Worm (Caenorhabditis elegans) whole organism, late embryonic: ENCODE measurements around the gene str-31.

ENCODE experiments used
- C08G9.2 ChIP-seq: sonication (generic microtip); optimal IDR thresholded peaks from 2 replicates; lab custom pipeline; 2016; ENCODE audit warnings: mild to moderate bottlenecking, missing genetic modification characterization, moderate library complexity, missing compliant biosample characterization
- C38D4.7 ChIP-seq: fragments of 200-800 bp; sonication (Bioruptor generic); optimal IDR thresholded peaks from 2 replicates; lab custom pipeline; 2018; ENCODE audit warnings: mild to moderate bottlenecking, missing genetic modification characterization, moderate library complexity, missing compliant biosample characterization
- K09A11.1 ChIP-seq: sonication (generic microtip); optimal IDR thresholded peaks from 2 replicates; lab custom pipeline; 2017; ENCODE audit warnings: antibody characterized with exemption, mild to moderate bottlenecking, missing genetic modification characterization, missing compliant biosample characterization; ENCODE audit not compliant: insufficient read depth
- T23F11.4 ChIP-seq: fragments of 200-800 bp; sonication (Bioruptor generic); optimal IDR thresholded peaks from 2 replicates; lab custom pipeline; 2018; ENCODE audit warnings: mild to moderate bottlenecking, missing genetic modification characterization, missing compliant biosample characterization
- Y22D7AL.16 ChIP-seq: sonication (generic microtip); optimal IDR thresholded peaks from 2 replicates; lab custom pipeline; 2016; ENCODE audit warnings: missing genetic modification characterization, missing compliant biosample characterization
- ahr-1 ChIP-seq: sonication (generic microtip); optimal IDR thresholded peaks from 2 replicates; lab custom pipeline; 2016; ENCODE audit warnings: missing genetic modification characterization, missing compliant biosample characterization
- ama-1 ChIP-seq: fragments of 150-350 bp; optimal IDR thresholded peaks from 2 replicates; lab custom pipeline; 2014
- ceh-14 ChIP-seq: sonication (generic microtip); optimal IDR thresholded peaks from 2 replicates; lab custom pipeline; 2016; ENCODE audit warnings: missing genotype, missing genetic modification characterization, missing compliant biosample characterization
- ceh-19 ChIP-seq: fragments of 200-800 bp; sonication (Bioruptor generic); optimal IDR thresholded peaks from 2 replicates; lab custom pipeline; 2018; ENCODE audit warnings: mild to moderate bottlenecking, missing genetic modification characterization, missing compliant biosample characterization
- ceh-22 ChIP-seq: sonication (generic microtip); optimal IDR thresholded peaks from 2 replicates; lab custom pipeline; 2017; ENCODE audit warnings: missing biosample characterization, missing genetic modification characterization
- ceh-24 ChIP-seq: sonication (generic microtip); optimal IDR thresholded peaks from 2 replicates; lab custom pipeline; 2016; ENCODE audit warnings: mild to moderate bottlenecking, missing genetic modification characterization, missing compliant biosample characterization
- ceh-30 ChIP-seq: fragments of 150-350 bp; optimal IDR thresholded peaks from 2 replicates; lab custom pipeline; 2014; ENCODE audit warnings: missing biosample characterization, missing genetic modification characterization
- ceh-34 ChIP-seq: sonication (generic microtip); optimal IDR thresholded peaks from 2 replicates; lab custom pipeline; 2016; ENCODE audit warnings: mild to moderate bottlenecking, missing genetic modification characterization, missing compliant biosample characterization
- ceh-45 ChIP-seq: fragments of 200-800 bp; sonication (Bioruptor generic); IDR thresholded peaks from 2 replicates; pipeline ENCODE4 v1.3.6; 2022; ENCODE audit warnings: missing genetic modification reagents, missing genetic modification characterization, missing compliant biosample characterization
- ceh-6 ChIP-seq: fragments of 200-800 bp; sonication (Bioruptor generic); optimal IDR thresholded peaks from 2 replicates; lab custom pipeline; 2018; ENCODE audit warnings: mild to moderate bottlenecking, missing genetic modification characterization, missing compliant biosample characterization
- dve-1 ChIP-seq: sonication (generic microtip); optimal IDR thresholded peaks from 2 replicates; lab custom pipeline; 2017; ENCODE audit warnings: antibody characterized with exemption, mild to moderate bottlenecking, missing genetic modification characterization, missing compliant biosample characterization
- fax-1 ChIP-seq: sonication (generic microtip); optimal IDR thresholded peaks from 2 replicates; lab custom pipeline; 2016; ENCODE audit warnings: missing genotype, missing genetic modification characterization, missing compliant biosample characterization
- fkh-10 ChIP-seq: fragments of 150-350 bp; optimal IDR thresholded peaks from 2 replicates; lab custom pipeline; 2014; ENCODE audit warnings: missing biosample characterization, missing genetic modification reagents, missing genetic modification characterization
- gmeb-2 ChIP-seq: sonication (generic microtip); optimal IDR thresholded peaks from 2 replicates; lab custom pipeline; 2016; ENCODE audit warnings: missing genetic modification characterization, inconsistent platforms, missing compliant biosample characterization
- hlh-15 ChIP-seq: sonication (generic microtip); optimal IDR thresholded peaks from 2 replicates; lab custom pipeline; 2016; ENCODE audit warnings: missing genetic modification characterization, missing compliant biosample characterization
- hlh-30 ChIP-seq: sonication (generic microtip); optimal IDR thresholded peaks from 2 replicates; lab custom pipeline; 2017; ENCODE audit warnings: antibody characterized with exemption, missing genetic modification characterization, missing compliant biosample characterization; ENCODE audit not compliant: insufficient read depth
- hlh-8 ChIP-seq: sonication (generic microtip); optimal IDR thresholded peaks from 2 replicates; lab custom pipeline; 2016; ENCODE audit warnings: missing genotype, missing genetic modification characterization, missing compliant biosample characterization
- mec-3 ChIP-seq: sonication (generic microtip); optimal IDR thresholded peaks from 2 replicates; lab custom pipeline; 2016; ENCODE audit warnings: borderline replicate concordance, missing genetic modification characterization, missing compliant biosample characterization
- nhr-11 ChIP-seq: fragments of 150-350 bp; optimal IDR thresholded peaks from 2 replicates; lab custom pipeline; 2014; ENCODE audit warnings: missing biosample characterization, missing genetic modification characterization
- nhr-232 ChIP-seq: sonication (generic microtip); optimal IDR thresholded peaks from 2 replicates; lab custom pipeline; 2016; ENCODE audit warnings: missing genetic modification characterization, missing compliant biosample characterization
- pax-1 ChIP-seq: fragments of 150-350 bp; optimal IDR thresholded peaks from 2 replicates; lab custom pipeline; 2014; ENCODE audit warnings: missing biosample characterization, missing genetic modification characterization
- pha-4 ChIP-seq: fragments of 150-350 bp; optimal IDR thresholded peaks from 2 replicates; lab custom pipeline; 2018; ENCODE audit warnings: missing biosample characterization, missing genetic modification reagents, missing genetic modification characterization
- pqm-1 ChIP-seq: sonication (generic microtip); optimal IDR thresholded peaks from 2 replicates; lab custom pipeline; 2016; ENCODE audit warnings: missing genetic modification characterization, missing compliant biosample characterization
- ref-2 ChIP-seq: sonication (generic microtip); optimal IDR thresholded peaks from 2 replicates; lab custom pipeline; 2016; ENCODE audit warnings: missing genetic modification characterization, missing compliant biosample characterization
- sdc-2 ChIP-seq: sonication (generic microtip); optimal IDR thresholded peaks from 2 replicates; lab custom pipeline; 2016; ENCODE audit warnings: missing genotype, missing genetic modification characterization, missing compliant biosample characterization
- tbx-2 ChIP-seq: sonication (generic microtip); optimal IDR thresholded peaks from 2 replicates; lab custom pipeline; 2016; ENCODE audit warnings: missing genetic modification characterization, missing compliant biosample characterization
- tbx-7 ChIP-seq: sonication (generic microtip); optimal IDR thresholded peaks from 2 replicates; lab custom pipeline; 2016; ENCODE audit warnings: missing genotype, missing genetic modification characterization, missing compliant biosample characterization
- ttx-3 ChIP-seq: sonication (generic microtip); optimal IDR thresholded peaks from 2 replicates; lab custom pipeline; 2016; ENCODE audit warnings: missing genetic modification reagents, missing genetic modification characterization, missing compliant biosample characterization
- unc-42 ChIP-seq: sonication (generic microtip); optimal IDR thresholded peaks from 2 replicates; lab custom pipeline; 2016; ENCODE audit warnings: missing genotype, missing genetic modification characterization, missing compliant biosample characterization
- unc-86 ChIP-seq: sonication (generic microtip); optimal IDR thresholded peaks from 2 replicates; lab custom pipeline; 2016; ENCODE audit warnings: missing genetic modification characterization, missing compliant biosample characterization
- zip-5 ChIP-seq: sonication (generic microtip); optimal IDR thresholded peaks from 2 replicates; lab custom pipeline; 2016; ENCODE audit warnings: missing genetic modification characterization, missing compliant biosample characterization
- ztf-16 ChIP-seq: sonication (generic microtip); optimal IDR thresholded peaks from 2 replicates; lab custom pipeline; 2017; ENCODE audit warnings: missing genetic modification characterization, missing compliant biosample characterization

Gene str-31

ce11 chrV:7465509-7465908 lies 43.0 kb downstream of the str-31 start, which contains the start of gene F25E5.1 (continued):
- TF ChIP-seq tbx-2 (tag; lab: Kevin White, UChicago) (peak; percentile 80), unc-86 (tag; lab: Kevin White, UChicago) (peak; percentile 15), ceh-34 (peak; percentile 67), fax-1 (tag; lab: Kevin White, UChicago) (peak; percentile 15), pax-1 (tag; lab: Kevin White, UChicago) (no peak), pha-4 (no peak), dve-1 (tag; lab: Kevin White, UChicago) (no peak), C08G9.2 (tag; lab: Kevin White, UChicago) (peak; percentile 81), ahr-1 (tag; lab: Kevin White, UChicago) (no peak), pqm-1 (tag; lab: Kevin White, UChicago) (no peak), K09A11.1 (no peak), hlh-8 (tag; lab: Kevin White, UChicago) (peak; percentile 59), ztf-16 (tag; lab: Kevin White, UChicago) (no peak), ceh-6 (GFP tag; lab: Kevin White, UChicago) (no peak), nhr-11 (no peak), T23F11.4 (GFP tag; lab: Kevin White, UChicago) (no peak), ceh-14 (peak; percentile 70), unc-42 (tag; lab: Kevin White, UChicago) (peak; percentile 61), ref-2 (peak; percentile 36), ttx-3 (tag; lab: Kevin White, UChicago) (no peak), tbx-7 (tag; lab: Kevin White, UChicago) (peak; percentile 53), ceh-24 (tag; lab: Kevin White, UChicago) (no peak), gmeb-2 (tag; lab: Kevin White, UChicago) (peak; percentile 25), zip-5 (tag; lab: Kevin White, UChicago) (peak; percentile 42), fkh-10 (GFP tag; lab: Kevin White, UChicago) (no peak), hlh-30 (tag; lab: Kevin White, UChicago) (peak; percentile 50)

- TF ChIP-seq hlh-15 (no peak), hlh-8 (tag; lab: Kevin White, UChicago) (no peak)
- TF ChIP-seq, all 69 proteins: peak for 0
Measured at ce11 chrV:7464696-7465095, 43.8 kb downstream of the str-31 start, which contains the start of gene srh-89. srh-89 (minus strand) TSS chrV:7464796.

- no peak for TF ChIP-seq ceh-30 (tag; lab: Kevin White, UChicago)
- no peak for TF ChIP-seq sdc-2 (tag; lab: Kevin White, UChicago)
- no peak for TF ChIP-seq hlh-30 (tag; lab: Kevin White, UChicago)
- TF ChIP-seq ceh-45 (GFP tag; lab: Robert Waterston, UW), result no peak
- no peak for TF ChIP-seq tbx-7 (tag; lab: Kevin White, UChicago)
- no peak for TF ChIP-seq Y22D7AL.16 (tag; lab: Kevin White, UChicago)
- TF ChIP-seq nhr-232 (tag; lab: Kevin White, UChicago), result no peak
- no peak for TF ChIP-seq pax-1 (tag; lab: Kevin White, UChicago)
- TF ChIP-seq ref-2, result no peak
- TF ChIP-seq C38D4.7 (GFP tag; lab: Kevin White, UChicago), result no peak
- TF ChIP-seq T23F11.4 (GFP tag; lab: Kevin White, UChicago), result no peak
- TF ChIP-seq mec-3 (tag; lab: Kevin White, UChicago), result no peak
- TF ChIP-seq ama-1 (lab: Kevin White, UChicago), result no peak
- no peak for TF ChIP-seq ceh-22
- no peak for TF ChIP-seq K09A11.1
- TF ChIP-seq dve-1 (tag; lab: Kevin White, UChicago), result no peak
- no peak for TF ChIP-seq ceh-19
- no peak for TF ChIP-seq zip-5 (tag; lab: Kevin White, UChicago)
Measured at ce11 chrV:7460898-7461297, 47.6 kb downstream of the str-31 start, which contains the start of gene srh-92. srh-92 (minus strand) TSS chrV:7460998.
